Worm (Caenorhabditis elegans) whole organism, midembryonic: ENCODE data around the gene F02C12.1.

Source experiments
- T22C8.4 ChIP-seq: fragments of 200-800 bp; sonication (Bioruptor generic); IDR thresholded peaks from 2 replicates; pipeline ENCODE4 v1.3.6; 2022; ENCODE audit warnings: missing genetic modification characterization, missing compliant biosample characterization
- cog-1 ChIP-seq: sonication (generic microtip); optimal IDR thresholded peaks from 2 replicates; lab custom pipeline; 2016; ENCODE audit warnings: missing genetic modification characterization, missing compliant biosample characterization
- flt-1 ChIP-seq: fragments of 200-800 bp; sonication (Bioruptor generic); IDR thresholded peaks from 2 replicates; pipeline ENCODE4 v1.3.6; 2022; ENCODE audit warnings: missing genetic modification characterization, missing compliant biosample characterization
- klf-2 ChIP-seq: fragments of 200-800 bp; sonication (Bioruptor generic); conservative IDR thresholded peaks from 2 replicates; pipeline ENCODE4 v1.3.6; 2022; ENCODE audit warnings: missing genetic modification reagents, missing genetic modification characterization, missing compliant biosample characterization
- med-1 ChIP-seq: sonication (generic microtip); optimal IDR thresholded peaks from 2 replicates; lab custom pipeline; 2017; ENCODE audit warnings: missing genetic modification characterization, mild to moderate bottlenecking, missing compliant biosample characterization, antibody characterized with exemption, missing genetic modification reagents; ENCODE audit not compliant: insufficient read depth
- ref-1 ChIP-seq: fragments of 200-800 bp; sonication (Bioruptor generic); conservative IDR thresholded peaks from 2 replicates; pipeline ENCODE4 v1.3.6; 2022; ENCODE audit warnings: missing genetic modification reagents, missing genetic modification characterization, missing compliant biosample characterization
- tab-1 ChIP-seq: fragments of 200-800 bp; sonication (Bioruptor generic); IDR thresholded peaks from 2 replicates; pipeline ENCODE4 v1.3.6; 2022; ENCODE audit warnings: missing genetic modification characterization, missing compliant biosample characterization
- ztf-23 ChIP-seq: fragments of 200-800 bp; sonication (Bioruptor generic); IDR thresholded peaks from 2 replicates; pipeline ENCODE4 v1.3.6; 2022; ENCODE audit warnings: missing genetic modification reagents, missing genetic modification characterization, missing compliant biosample characterization
- ztf-29 ChIP-seq: fragments of 200-800 bp; sonication (Bioruptor generic); IDR thresholded peaks from 2 replicates; pipeline ENCODE4 v1.3.6; 2022; ENCODE audit warnings: missing genetic modification reagents, missing genetic modification characterization, missing compliant biosample characterization

F02C12.1 gene

ce11 chrX:13387497-13387953, 14.4 kb upstream of the F02C12.1 start, which contains the start of gene C49F8.3:
C49F8.3 (minus strand) TSS chrX:13387547.
- TF ChIP-seq ztf-29 (no peak), ztf-23 (GFP tag; lab: Robert Waterston, UW) (no peak), med-1 (GFP tag; lab: Kevin White, UChicago) (no peak), ref-1 (GFP tag; lab: Robert Waterston, UW) (no peak), tab-1 (no peak), flt-1 (GFP tag; lab: Robert Waterston, UW) (no peak), klf-2 (no peak), cog-1 (tag; lab: Kevin White, UChicago) (no peak), T22C8.4 (GFP tag; lab: Robert Waterston, UW) (no peak)

DNA sequence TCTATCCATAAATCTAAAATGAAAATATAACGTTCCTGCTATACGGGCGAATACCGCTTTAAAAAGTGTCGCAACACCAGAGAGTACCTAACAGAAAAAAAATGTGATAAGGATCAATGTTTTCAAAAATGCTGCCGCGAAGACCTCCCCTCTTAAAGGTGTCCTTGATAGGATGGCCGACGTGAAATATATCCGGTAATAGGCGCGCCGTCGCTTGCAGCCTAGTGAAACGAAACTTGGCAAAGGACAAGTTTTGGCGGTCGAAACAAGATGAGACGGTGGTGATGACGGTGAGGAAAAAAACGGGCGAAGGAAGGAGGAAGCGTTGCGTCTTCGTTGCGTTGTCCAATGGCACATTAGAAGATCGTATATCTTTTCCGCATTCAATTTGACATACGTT, 13.1 kb upstream of the F02C12.1 start:
- TF ChIP-seq T22C8.4 (GFP tag; lab: Robert Waterston, UW) (no peak), ref-1 (GFP tag; lab: Robert Waterston, UW) (no peak), flt-1 (GFP tag; lab: Robert Waterston, UW) (no peak), ztf-29 (no peak), med-1 (GFP tag; lab: Kevin White, UChicago) (no peak), tab-1 (no peak), klf-2 (no peak), ztf-23 (GFP tag; lab: Robert Waterston, UW) (no peak)

DNA sequence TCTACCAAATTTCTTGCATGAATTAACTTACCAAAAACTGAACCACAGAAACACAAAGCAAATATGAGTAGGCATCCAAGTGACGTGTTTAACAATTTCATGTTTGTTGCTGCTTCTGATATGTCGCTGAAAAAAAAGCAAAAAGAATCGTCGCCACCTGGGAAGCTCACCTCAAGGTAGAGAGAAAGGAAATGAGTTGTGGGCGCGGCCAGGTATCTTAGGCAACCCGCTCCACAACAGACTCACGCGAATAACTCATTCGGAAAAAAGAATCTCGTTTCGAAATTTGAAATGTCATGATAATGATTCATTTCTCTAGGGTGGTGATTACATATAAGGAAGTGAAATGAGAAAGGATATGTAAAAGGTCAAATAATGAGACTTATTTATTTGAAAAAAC, 6.9 kb upstream of the F02C12.1 start, which contains the start of gene irld-2:
Gene irld-2 (minus strand): TSS at position 101 of the 400 bp plus-strand sequence.
- TF ChIP-seq ztf-29 (no peak), T22C8.4 (GFP tag; lab: Robert Waterston, UW) (no peak), klf-2 (no peak), ref-1 (GFP tag; lab: Robert Waterston, UW) (no peak), flt-1 (GFP tag; lab: Robert Waterston, UW) (no peak), tab-1 (no peak)

- TF ChIP-seq ztf-23 (GFP tag; lab: Robert Waterston, UW): no peak
- no peak for TF ChIP-seq tab-1
- no peak for TF ChIP-seq med-1 (GFP tag; lab: Kevin White, UChicago)
- TF ChIP-seq cog-1 (tag; lab: Kevin White, UChicago): peak; percentile 44
- no peak for TF ChIP-seq flt-1 (GFP tag; lab: Robert Waterston, UW)
- TF ChIP-seq klf-2: no peak
These were observed 5.3 kb upstream of the F02C12.1 start, which contains the start of gene F02C12.3 for ce11 chrX:13396550-13397023. F02C12.3 (plus strand) TSS chrX:13396973.

ce11 chrX:13399221-13399620, 2.7 kb upstream of the F02C12.1 start, which contains the start of gene F02C12.2:
F02C12.2 (minus strand) TSS chrX:13399321.
- no peak for TF ChIP-seq tab-1
- TF ChIP-seq ztf-23 (GFP tag; lab: Robert Waterston, UW): no peak
- no peak for TF ChIP-seq ztf-29

ce11 chrX:13401311-13401710, 572 bp upstream of the F02C12.1 start:
- TF ChIP-seq med-1 (GFP tag; lab: Kevin White, UChicago) (no peak), klf-2 (no peak), T22C8.4 (GFP tag; lab: Robert Waterston, UW) (no peak), cog-1 (tag; lab: Kevin White, UChicago) (no peak), ztf-23 (GFP tag; lab: Robert Waterston, UW) (no peak), ref-1 (GFP tag; lab: Robert Waterston, UW) (no peak)

ce11 chrX:13409543-13409942, 7.7 kb downstream of the F02C12.1 start, which contains the start of the genes cyp-13B1 and C29F7.1:
cyp-13B1 (minus strand) TSS chrX:13409643.
C29F7.1 (plus strand) TSS chrX:13409936.
- TF ChIP-seq flt-1 (GFP tag; lab: Robert Waterston, UW): no peak
- no peak for TF ChIP-seq cog-1 (tag; lab: Kevin White, UChicago)
- TF ChIP-seq klf-2: no peak
- no peak for TF ChIP-seq med-1 (GFP tag; lab: Kevin White, UChicago)
- no peak for TF ChIP-seq T22C8.4 (GFP tag; lab: Robert Waterston, UW)
- no peak for TF ChIP-seq tab-1
- TF ChIP-seq ztf-23 (GFP tag; lab: Robert Waterston, UW): no peak
- TF ChIP-seq ref-1 (GFP tag; lab: Robert Waterston, UW): no peak
- TF ChIP-seq ztf-29: no peak

DNA sequence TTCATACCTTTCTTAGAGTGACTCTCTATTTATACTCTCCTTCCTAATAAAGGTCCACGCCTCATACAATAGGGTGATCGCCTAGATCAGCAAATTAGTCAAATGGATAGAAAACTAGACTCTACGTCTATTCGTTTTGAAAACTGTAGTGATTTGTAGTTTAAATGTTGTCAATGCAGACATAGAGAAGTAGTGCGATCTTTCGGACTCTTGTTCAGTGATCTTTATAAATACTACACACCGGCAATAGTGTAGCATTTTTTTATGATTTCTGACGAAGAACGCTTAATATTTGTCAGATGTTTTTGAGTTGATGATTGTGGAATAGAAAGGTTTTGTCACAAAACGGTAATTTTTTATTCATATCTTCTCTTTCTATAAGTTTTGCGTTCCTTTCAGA, 9.4 kb downstream of the F02C12.1 start:
- TF ChIP-seq ztf-23 (GFP tag; lab: Robert Waterston, UW) (no peak), cog-1 (tag; lab: Kevin White, UChicago) (no peak), flt-1 (GFP tag; lab: Robert Waterston, UW) (no peak)

DNA sequence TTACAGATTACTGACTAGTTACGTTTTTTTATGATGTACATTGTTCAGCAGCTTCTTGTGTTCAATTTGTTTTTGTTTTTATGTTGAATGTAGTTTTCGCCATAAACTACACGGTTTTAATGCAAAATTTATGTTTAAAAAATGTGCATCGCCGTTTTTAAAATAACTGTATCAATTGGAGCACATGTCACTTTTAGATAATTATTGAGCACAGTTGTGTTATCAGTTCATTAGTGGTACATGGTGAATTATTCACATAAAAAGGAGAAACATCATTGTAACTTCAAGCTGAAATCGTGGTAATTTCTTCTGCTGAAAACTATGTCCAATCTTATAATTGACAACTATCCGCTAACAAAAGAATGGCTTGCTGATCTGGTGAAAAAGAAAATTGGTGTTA, 10.4 kb downstream of the F02C12.1 start:
- no peak for TF ChIP-seq klf-2
- no peak for TF ChIP-seq med-1 (GFP tag; lab: Kevin White, UChicago)
- TF ChIP-seq ztf-29: no peak
- TF ChIP-seq T22C8.4 (GFP tag; lab: Robert Waterston, UW): no peak
- no peak for TF ChIP-seq tab-1
- no peak for TF ChIP-seq flt-1 (GFP tag; lab: Robert Waterston, UW)
- TF ChIP-seq cog-1 (tag; lab: Kevin White, UChicago): no peak
- TF ChIP-seq ztf-23 (GFP tag; lab: Robert Waterston, UW): no peak
- TF ChIP-seq ref-1 (GFP tag; lab: Robert Waterston, UW): no peak

- peak; percentile 86 for TF ChIP-seq tab-1
- TF ChIP-seq cog-1 (tag; lab: Kevin White, UChicago): peak; percentile 17
- TF ChIP-seq ztf-23 (GFP tag; lab: Robert Waterston, UW): peak; percentile 65; the same call in 1 of the 2 replicates
- peak; percentile 77 for TF ChIP-seq klf-2
- TF ChIP-seq ztf-29: peak; percentile 84
- no peak for TF ChIP-seq T22C8.4 (GFP tag; lab: Robert Waterston, UW)
- no peak for TF ChIP-seq med-1 (GFP tag; lab: Kevin White, UChicago)
- TF ChIP-seq flt-1 (GFP tag; lab: Robert Waterston, UW): peak; percentile 60
- TF ChIP-seq ref-1 (GFP tag; lab: Robert Waterston, UW): no peak; the same call in 1 of the 2 replicates
These were observed 13.1 kb downstream of the F02C12.1 start for ce11 chrX:13414974-13415373.
